Worm (Caenorhabditis elegans): ENCODE results near the gene tmc-2.

Gene tmc-2

DNA sequence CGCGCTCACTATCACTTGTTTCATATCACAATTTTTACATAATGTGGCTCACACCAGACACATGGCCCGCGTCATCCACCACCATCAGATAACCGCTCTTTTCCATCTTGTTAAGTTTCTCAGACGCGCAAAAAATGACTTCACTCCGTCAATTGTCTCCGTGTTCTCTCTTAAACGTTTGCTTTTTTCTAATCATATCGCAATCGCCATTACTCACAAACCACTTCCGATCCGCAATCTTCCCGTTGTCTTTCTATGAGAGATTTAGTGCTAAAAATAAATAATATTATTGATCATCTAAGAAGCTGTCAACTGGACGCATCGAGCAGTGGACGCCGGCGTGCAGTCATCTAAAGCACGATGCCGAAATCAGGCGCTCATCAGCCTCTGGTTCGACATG, at the start of gene tmc-2:
Gene tmc-2, plus strand, starts transcription at position 301 of the 400 bp plus-strand sequence.
- TF ChIP-seq bed-1 (GFP tag; IDR thresholded peaks at IDR 0.05) (no peak), egrh-3 (GFP tag; IDR thresholded peaks at IDR 0.05) (no peak), lin-35 (GFP tag; optimal IDR thresholded peaks at IDR 0.05) (no peak), madf-6 (GFP tag; IDR thresholded peaks at IDR 0.05) (no peak), F52B5.7 (tag; optimal IDR thresholded peaks at IDR 0.05) (no peak), attf-3 (GFP tag; conservative IDR thresholded peaks at IDR 0.05) (no peak), dpl-1 (GFP tag; optimal IDR thresholded peaks at IDR 0.05) (no peak), D2030.7 (GFP tag; IDR thresholded peaks at IDR 0.05) (no peak), F10E7.11 (tag; optimal IDR thresholded peaks at IDR 0.05) (no peak), ceh-40 (GFP tag; IDR thresholded peaks at IDR 0.05) (no peak), zfh-2 (GFP tag; conservative IDR thresholded peaks at IDR 0.05) (no peak), lsy-27 (tag; optimal IDR thresholded peaks at IDR 0.05; ENCODE audit: borderline replicate concordance, insufficient read depth) (no peak), snpc-3.4 (tag; optimal IDR thresholded peaks at IDR 0.05) (no peak), nfyb-1 (GFP tag; IDR thresholded peaks at IDR 0.05) (no peak), F22D6.2 (tag; optimal IDR thresholded peaks at IDR 0.05) (no peak), K12H6.12 (tag; optimal IDR thresholded peaks at IDR 0.05) (no peak), nfya-1 (tag; optimal IDR thresholded peaks at IDR 0.05; ENCODE audit: borderline replicate concordance, insufficient read depth) (no peak), Y79H2A.3 (GFP tag; conservative IDR thresholded peaks at IDR 0.05) (no peak)

DNA sequence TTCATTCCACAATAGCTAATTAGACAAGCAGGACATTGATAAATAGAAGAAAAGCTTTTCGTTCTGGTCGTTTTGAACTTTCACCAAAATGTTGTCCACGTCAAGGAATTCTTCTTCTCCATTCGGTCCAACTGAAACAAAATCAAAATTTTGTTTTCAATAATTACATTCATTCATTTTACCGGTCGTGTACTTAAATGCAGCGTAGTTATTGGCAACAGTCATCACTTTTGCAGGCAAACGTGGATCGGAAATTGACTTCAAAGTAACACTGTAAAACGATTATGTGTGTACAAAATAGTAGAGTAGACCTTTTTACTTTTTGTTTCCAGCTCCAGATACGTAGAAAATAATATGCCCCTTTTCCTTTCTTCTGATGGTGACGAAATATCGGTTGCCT, 47.5 kb upstream of the tmc-2 start:
- no peak for TF ChIP-seq gei-17 (GFP tag; optimal IDR thresholded peaks at IDR 0.05)

DNA sequence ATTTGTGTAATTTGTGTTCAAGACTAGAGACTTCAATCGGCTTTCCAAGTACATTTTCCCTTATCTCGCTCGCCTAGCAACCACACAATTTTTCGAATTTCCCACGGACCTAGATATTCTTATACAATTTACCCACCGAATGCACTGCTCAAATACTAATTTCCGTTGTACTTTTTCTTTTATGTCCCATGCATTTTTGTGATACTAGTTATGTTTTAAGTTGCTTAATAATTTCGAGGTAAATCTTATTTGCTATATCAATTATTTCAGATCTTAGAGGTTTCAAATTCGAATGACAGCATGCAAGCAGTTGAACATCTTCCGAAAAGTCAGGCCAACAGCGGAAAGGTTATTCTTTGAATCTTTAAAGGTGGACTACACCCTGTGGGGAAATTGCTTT, 44.0 kb upstream of the tmc-2 start, which contains the start of gene F18G5.1:
Gene F18G5.1, plus strand, starts transcription at position 301 of the 400 bp plus-strand sequence.
- TF ChIP-seq attf-5 (GFP tag; optimal IDR thresholded peaks at IDR 0.05) = no peak
- no peak for TF ChIP-seq attf-6 (GFP tag; IDR thresholded peaks at IDR 0.05)
- TF ChIP-seq F57A8.1 (GFP tag; optimal IDR thresholded peaks at IDR 0.05) = no peak
- no peak for TF ChIP-seq madf-8 (GFP tag; conservative IDR thresholded peaks at IDR 0.05)
- no peak for TF ChIP-seq ZK185.1 (tag; optimal IDR thresholded peaks at IDR 0.05; ENCODE audit: poor library complexity, severe bottlenecking)
- TF ChIP-seq nfyb-1 (GFP tag; IDR thresholded peaks at IDR 0.05) = no peak
- no peak for TF ChIP-seq ztf-25 (GFP tag; IDR thresholded peaks at IDR 0.05)
- TF ChIP-seq mel-28 (tag; optimal IDR thresholded peaks at IDR 0.05; ENCODE audit: borderline replicate concordance) = no peak
- no peak for TF ChIP-seq unc-62 (GFP tag; optimal IDR thresholded peaks at IDR 0.05)
- no peak for TF ChIP-seq ztf-3 (GFP tag; optimal IDR thresholded peaks at IDR 0.05)
- no peak for TF ChIP-seq mes-4 (tag; optimal IDR thresholded peaks at IDR 0.05)
- no peak for TF ChIP-seq gei-17 (GFP tag; optimal IDR thresholded peaks at IDR 0.05)
- no peak for TF ChIP-seq B0261.1 (tag; optimal IDR thresholded peaks at IDR 0.05)
- no peak for TF ChIP-seq F23B12.7 (tag; optimal IDR thresholded peaks at IDR 0.05; ENCODE audit: insufficient read depth)
- no peak for TF ChIP-seq ceh-79 (tag; optimal IDR thresholded peaks at IDR 0.05)
- no peak for TF ChIP-seq repo-1 (tag; optimal IDR thresholded peaks at IDR 0.05)
- TF ChIP-seq snpc-1.1 (tag; optimal IDR thresholded peaks at IDR 0.05; ENCODE audit: insufficient read depth) = no peak

DNA sequence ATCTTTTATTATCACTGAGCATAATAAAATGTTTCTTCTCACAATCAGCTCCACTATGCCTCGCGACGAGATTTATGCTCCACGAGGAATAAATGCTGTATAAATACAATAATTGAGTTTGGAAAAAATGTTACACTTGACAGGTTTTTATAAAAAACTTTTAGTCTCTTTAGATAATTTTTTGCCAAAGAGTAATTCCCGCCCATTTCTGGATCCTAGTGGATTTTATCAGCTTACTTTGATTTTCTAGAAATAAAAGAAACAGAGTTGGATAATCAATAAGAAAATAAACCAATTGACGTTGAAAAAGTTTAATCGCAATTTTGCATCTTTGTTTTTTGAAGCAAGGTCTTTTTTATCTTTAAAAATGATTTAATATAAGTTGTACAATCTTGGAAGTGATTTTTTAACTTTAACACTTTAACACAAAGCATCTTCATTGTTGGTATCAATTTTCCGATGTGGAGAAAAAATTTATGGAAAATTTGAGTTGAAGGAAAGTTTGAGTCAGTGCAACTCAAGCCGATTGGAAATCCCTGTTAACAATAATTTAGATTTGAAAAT, 41.8 kb upstream of the tmc-2 start:
- TF ChIP-seq Y56A3A.18 (GFP tag; IDR thresholded peaks at IDR 0.05) (peak; percentile 63; the same call in 1 of the 2 replicates), athp-1 (tag; optimal IDR thresholded peaks at IDR 0.05) (no peak), F57A8.1 (GFP tag; optimal IDR thresholded peaks at IDR 0.05) (no peak), ceh-100 (GFP tag; IDR thresholded peaks at IDR 0.05) (no peak), B0336.3 (GFP tag; IDR thresholded peaks at IDR 0.05) (peak; percentile 54; the same call in 1 of the 2 replicates), dpl-1 (GFP tag; optimal IDR thresholded peaks at IDR 0.05) (no peak), madf-10 (tag; optimal IDR thresholded peaks at IDR 0.05) (peak; percentile 0), nfyb-1 (GFP tag; IDR thresholded peaks at IDR 0.05) (0 out of 2 replicates have a peak, but pooled peaks have one; percentile 41), egrh-3 (GFP tag; IDR thresholded peaks at IDR 0.05) (no peak), tlf-1 (GFP tag; optimal IDR thresholded peaks at IDR 0.05) (peak; percentile 17), pbrm-1 (GFP tag; IDR thresholded peaks at IDR 0.05) (no peak), Y53G8AR.9 (GFP tag; conservative IDR thresholded peaks at IDR 0.05) (peak; percentile 70; the same call in 1 of the 2 replicates), somi-1 (GFP tag; optimal IDR thresholded peaks at IDR 0.05) (no peak), lin-35 (GFP tag; optimal IDR thresholded peaks at IDR 0.05) (no peak)
